Fruit fly (Drosophila melanogaster): ENCODE results near the gene CG10958.
A peak's percentile ranks its signal among the peaks of the same experiment; 100 is the strongest.

The CG10958 gene

dm6 chrX:8101479-8102198 is 30.4 kb upstream of the CG10958 start, which contains the start of gene CG2258 (continued):
- TF ChIP-seq Mrtf (GFP tag; IDR thresholded peaks at IDR 0.05) (peak; percentile 80), CG10366 (GFP tag; IDR thresholded peaks at IDR 0.05) (peak; percentile 82), CG31365 (tag; optimal IDR thresholded peaks at IDR 0.05) (peak; percentile 53), ara (GFP tag; IDR thresholded peaks at IDR 0.05) (peak; percentile 70), al (GFP tag; IDR thresholded peaks at IDR 0.05) (peak; percentile 77), otp (GFP tag; IDR thresholded peaks at IDR 0.05) (peak; percentile 87), CG12104 (GFP tag; optimal IDR thresholded peaks at IDR 0.05) (peak; percentile 60), CG14014 (GFP tag; IDR thresholded peaks at IDR 0.05) (peak; percentile 88), CG1602 (GFP tag; optimal IDR thresholded peaks at IDR 0.05) (peak; percentile 74), CG7987 (GFP tag; optimal IDR thresholded peaks at IDR 0.05) (peak; percentile 46), CrebB (tag; optimal IDR thresholded peaks at IDR 0.05) (peak; percentile 74), CG3726 (GFP tag; IDR thresholded peaks at IDR 0.05) (peak; percentile 82), sna (GFP tag; IDR thresholded peaks at IDR 0.05; ENCODE audit: partially characterized antibody) (no peak), bsh (GFP tag; optimal IDR thresholded peaks at IDR 0.05) (peak; percentile 87 to 94), B-H1 (GFP tag; IDR thresholded peaks at IDR 0.05) (peak; percentile 73), zfh1 (GFP tag; IDR thresholded peaks at IDR 0.05) (peak; percentile 86), Nf-YC (tag; optimal IDR thresholded peaks at IDR 0.05) (peak; percentile 67), CG14667 (GFP tag; IDR thresholded peaks at IDR 0.05) (peak; percentile 85), gsb-n (tag; optimal IDR thresholded peaks at IDR 0.05) (peak; percentile 76), Rfx (GFP tag; IDR thresholded peaks at IDR 0.05) (peak; percentile 88), Xrp1 (GFP tag; IDR thresholded peaks at IDR 0.05) (peak; percentile 86), Dek (tag; optimal IDR thresholded peaks at IDR 0.05) (peak; percentile 77), dimm (GFP tag; IDR thresholded peaks at IDR 0.05) (peak; percentile 73), CG15073 (GFP tag; optimal IDR thresholded peaks at IDR 0.05) (no peak), CG32767 (GFP tag; IDR thresholded peaks at IDR 0.05) (peak; percentile 76), Hmx (GFP tag; optimal IDR thresholded peaks at IDR 0.05) (peak; percentile 5), dmrt99B (tag; optimal IDR thresholded peaks at IDR 0.05) (peak; percentile 94), NFAT (GFP tag; IDR thresholded peaks at IDR 0.05) (peak; percentile 75), CG6689 (GFP tag; IDR thresholded peaks at IDR 0.05) (peak; percentile 82), CG11723 (GFP tag; optimal IDR thresholded peaks at IDR 0.05) (peak; percentile 68), mam (GFP tag; optimal IDR thresholded peaks at IDR 0.05) (peak; percentile 17), HLH4C (GFP tag; IDR thresholded peaks at IDR 0.05; ENCODE audit: partially characterized antibody) (peak; percentile 46; the same call in 1 of the 3 replicates), onecut (GFP tag; IDR thresholded peaks at IDR 0.05) (peak; percentile 53; the same call in 1 of the 2 replicates), CG1233 (GFP tag; optimal IDR thresholded peaks at IDR 0.05) (peak; percentile 82), CG13775 (GFP tag; optimal IDR thresholded peaks at IDR 0.05) (peak; percentile 53), Rx (GFP tag; IDR thresholded peaks at IDR 0.05) (peak; percentile 58), bbx (GFP tag; IDR thresholded peaks at IDR 0.05; ENCODE audit: partially characterized antibody) (peak; percentile 20; the same call in 1 of the 2 replicates), CG15479 (GFP tag; optimal IDR thresholded peaks at IDR 0.05) (no peak), CG7745 (tag; optimal IDR thresholded peaks at IDR 0.05) (no peak), Ada2b (GFP tag; IDR thresholded peaks at IDR 0.05) (peak; percentile 92), CG10147 (GFP tag; optimal IDR thresholded peaks at IDR 0.05) (peak; percentile 75), her (GFP tag; optimal IDR thresholded peaks at IDR 0.05) (peak; percentile 66), CG11695 (GFP tag; IDR thresholded peaks at IDR 0.05) (peak; percentile 80), eve (GFP tag; optimal IDR thresholded peaks at IDR 0.05) (no peak), bab2 (GFP tag; optimal IDR thresholded peaks at IDR 0.05) (peak; percentile 81), ase (GFP tag; IDR thresholded peaks at IDR 0.05) (peak; percentile 87), danr (GFP tag; IDR thresholded peaks at IDR 0.05) (peak; percentile 83), dm (GFP tag; optimal IDR thresholded peaks at IDR 0.05) (peak; percentile 50), sens-2 (GFP tag; IDR thresholded peaks at IDR 0.05) (no peak; the same call in 1 of the 2 replicates), MESR4 (GFP tag; optimal IDR thresholded peaks at IDR 0.05) (peak; percentile 9)

Measured in whole organism, embryonic.